Worm (Caenorhabditis elegans): Measurements from ENCODE around the gene rpn-5.

DNA sequence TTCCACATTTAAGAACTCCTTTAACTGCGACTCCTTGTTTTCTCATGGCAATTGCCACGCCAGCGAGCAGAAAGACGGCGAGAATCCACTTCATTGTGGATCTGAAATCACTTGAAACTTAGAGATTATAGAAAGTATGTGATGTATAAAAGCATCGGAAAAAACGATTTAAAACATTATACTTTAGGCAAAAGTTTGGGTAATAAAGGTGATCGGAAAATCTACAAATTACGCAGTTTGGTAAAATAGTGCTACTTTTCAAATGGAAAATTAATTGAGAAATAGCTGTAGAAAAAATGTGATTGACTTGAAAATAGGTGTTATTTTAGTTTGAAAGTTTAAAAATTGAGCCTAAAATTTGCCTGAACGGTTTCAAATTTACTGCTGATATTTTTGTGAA lies 29.5 kb upstream of the rpn-5 start, which contains the start of gene ttr-41:
- TF ChIP-seq ceh-82 (tag; optimal IDR thresholded peaks at IDR 0.05) (no peak), unc-62 (GFP tag; optimal IDR thresholded peaks at IDR 0.05) (no peak), ZK546.5 (tag; optimal IDR thresholded peaks at IDR 0.05) (no peak), lin-39 (tag; optimal IDR thresholded peaks at IDR 0.05) (no peak), jun-1 (tag; optimal IDR thresholded peaks at IDR 0.05) (no peak), lin-15B (tag; optimal IDR thresholded peaks at IDR 0.05) (no peak), elt-3 (tag; optimal IDR thresholded peaks at IDR 0.05) (no peak), mml-1 (tag; optimal IDR thresholded peaks at IDR 0.05) (no peak), ceh-16 (tag; optimal IDR thresholded peaks at IDR 0.05) (no peak), ztf-11 (tag; optimal IDR thresholded peaks at IDR 0.05) (no peak), hmg-11 (tag; optimal IDR thresholded peaks at IDR 0.05) (no peak), R02D3.7 (tag; optimal IDR thresholded peaks at IDR 0.05) (no peak), ama-1 (optimal IDR thresholded peaks at IDR 0.05) (no peak), skn-1 (tag; optimal IDR thresholded peaks at IDR 0.05) (no peak)
